Worm (Caenorhabditis elegans) whole organism, L4/young adult: Measurements from ENCODE around the gene Y48B6A.5.
"Not testable (repeated sequence)": the region's sequence is repeated elsewhere in the genome, so short reads cannot be mapped to it uniquely, and the experiment has no call there.

Source experiments
- W03F9.2 ChIP-seq: fragments of 150-350 bp; optimal IDR thresholded peaks from 2 replicates; lab custom pipeline; 2014; ENCODE audit warnings: missing biosample characterization, missing genetic modification characterization
- dao-5 ChIP-seq: sonication (generic microtip); optimal IDR thresholded peaks from 2 replicates; lab custom pipeline; 2016; ENCODE audit warnings: missing genotype, missing genetic modification characterization, moderate library complexity, missing compliant biosample characterization
- him-1 ChIP-seq: sonication (generic microtip); optimal IDR thresholded peaks from 2 replicates; lab custom pipeline; 2016; ENCODE audit warnings: missing genotype, missing genetic modification reagents, missing genetic modification characterization, missing compliant biosample characterization

Y48B6A.5 gene

DNA sequence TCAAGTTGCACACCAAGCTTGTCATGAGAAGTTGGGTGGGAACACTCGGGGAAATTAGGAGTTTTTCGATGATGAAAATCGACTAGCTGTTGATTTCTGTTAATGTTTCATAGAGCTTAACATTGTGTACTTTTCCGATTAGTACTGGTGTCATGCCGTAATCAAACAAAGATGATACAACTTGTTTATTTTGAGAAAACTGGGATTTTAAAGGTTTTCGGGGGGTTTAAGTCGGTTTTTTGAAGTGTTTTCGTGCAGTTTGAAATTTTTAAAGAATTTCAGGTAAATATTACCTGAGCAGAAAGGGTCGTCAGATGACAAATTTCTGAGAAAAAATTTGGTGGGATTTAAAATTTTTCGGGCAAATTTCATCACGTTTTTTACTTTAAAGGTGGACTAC, 3.4 kb downstream of the Y48B6A.5 start, which contains the start of gene eat-2:
eat-2 (minus strand) TSS at position 101 of the 400 bp plus-strand sequence.
- TF ChIP-seq W03F9.2 (tag; lab: Kevin White, UChicago): no peak
- TF ChIP-seq him-1 (tag; lab: Kevin White, UChicago): no peak
- TF ChIP-seq dao-5 (tag; lab: Kevin White, UChicago): no peak

DNA sequence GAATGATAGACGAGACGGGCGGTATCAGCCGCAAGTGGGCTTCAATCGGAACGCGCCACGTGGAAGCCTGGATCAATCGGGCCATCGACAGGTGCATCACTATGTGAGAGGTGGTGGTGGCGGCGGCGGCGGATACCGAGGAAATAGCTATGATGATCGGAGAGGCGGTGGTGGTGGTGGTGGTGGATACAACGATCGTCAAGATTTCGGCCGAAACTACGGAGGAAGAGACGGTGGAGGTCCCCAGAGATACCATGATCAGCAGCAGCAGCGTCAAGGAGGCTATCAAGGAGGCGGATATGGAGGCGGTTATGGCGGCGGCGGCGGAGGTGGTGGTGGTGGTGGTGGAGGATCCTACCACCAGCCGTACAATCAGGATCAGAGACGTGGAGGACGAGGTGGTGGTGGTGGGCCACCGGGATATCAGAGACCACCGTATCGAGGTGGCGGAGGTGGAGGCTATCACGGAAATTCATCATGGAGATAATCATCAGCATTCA, 9.5 kb downstream of the Y48B6A.5 start:
- no peak for TF ChIP-seq him-1 (tag; lab: Kevin White, UChicago)
- no peak for TF ChIP-seq dao-5 (tag; lab: Kevin White, UChicago)
- no peak for TF ChIP-seq W03F9.2 (tag; lab: Kevin White, UChicago)

DNA sequence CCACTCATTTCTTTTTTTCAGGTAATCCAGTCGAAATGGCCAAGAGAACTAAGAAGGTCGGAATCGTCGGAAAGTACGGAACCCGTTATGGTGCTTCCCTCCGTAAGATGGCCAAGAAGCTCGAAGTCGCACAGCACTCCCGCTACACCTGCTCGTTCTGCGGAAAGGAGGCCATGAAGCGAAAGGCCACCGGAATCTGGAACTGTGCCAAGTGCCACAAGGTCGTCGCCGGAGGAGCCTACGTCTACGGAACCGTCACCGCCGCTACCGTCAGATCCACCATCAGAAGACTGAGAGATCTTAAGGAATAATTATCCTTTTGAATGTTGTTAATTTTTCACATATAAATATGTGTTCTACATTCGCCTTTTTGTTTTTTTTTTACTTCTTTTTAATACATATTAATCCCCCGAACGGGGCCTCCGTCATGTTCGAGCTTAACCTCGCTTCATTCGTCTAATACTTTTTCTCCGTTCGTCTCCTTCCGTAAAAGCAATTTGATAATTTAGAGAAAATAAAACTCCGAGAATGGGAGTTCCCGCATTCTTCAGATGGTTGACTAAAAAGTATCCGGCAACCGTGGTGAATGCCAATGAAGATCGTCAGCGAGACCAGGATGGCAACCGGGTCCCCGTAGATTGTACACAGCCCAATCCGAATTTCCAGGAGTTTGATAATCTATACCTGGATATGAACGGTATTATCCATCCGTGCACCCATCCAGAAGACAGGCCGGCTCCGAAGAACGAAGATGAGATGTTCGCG, 19.6 kb downstream of the Y48B6A.5 start, which contains the start of the genes rpl-43 and xrn-2:
rpl-43 (plus strand) TSS at position 36 of the 765 bp plus-strand sequence.
xrn-2 (plus strand) TSS at position 510 of the 765 bp plus-strand sequence.
- TF ChIP-seq dao-5 (tag; lab: Kevin White, UChicago): peak; percentile 17
- no peak for TF ChIP-seq him-1 (tag; lab: Kevin White, UChicago)

DNA sequence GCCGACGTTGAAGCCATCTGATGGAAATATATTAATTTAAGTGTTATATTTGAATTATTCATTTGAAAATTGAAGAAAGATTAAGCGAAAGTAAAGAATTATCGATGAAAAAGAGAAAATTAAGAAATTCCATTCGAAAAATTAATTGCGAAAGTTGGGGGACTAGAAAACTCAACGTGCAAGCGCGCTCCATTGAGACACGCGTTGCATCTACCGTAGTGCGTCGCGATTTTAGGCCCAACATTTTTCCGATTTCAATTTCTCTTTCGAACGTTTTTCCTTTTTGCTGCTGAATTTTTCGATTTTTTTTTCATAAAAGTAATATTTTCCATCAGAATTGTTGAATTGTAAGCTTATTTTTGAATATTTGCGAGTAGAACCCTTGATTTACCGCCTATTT, 20.6 kb downstream of the Y48B6A.5 start, which contains the start of gene Y48B6A.1:
Y48B6A.1 (minus strand) TSS at position 17 of the 400 bp plus-strand sequence.
- TF ChIP-seq dao-5 (tag; lab: Kevin White, UChicago): no peak
- peak; percentile 75 for TF ChIP-seq him-1 (tag; lab: Kevin White, UChicago)
- TF ChIP-seq W03F9.2 (tag; lab: Kevin White, UChicago): peak; percentile 97

DNA sequence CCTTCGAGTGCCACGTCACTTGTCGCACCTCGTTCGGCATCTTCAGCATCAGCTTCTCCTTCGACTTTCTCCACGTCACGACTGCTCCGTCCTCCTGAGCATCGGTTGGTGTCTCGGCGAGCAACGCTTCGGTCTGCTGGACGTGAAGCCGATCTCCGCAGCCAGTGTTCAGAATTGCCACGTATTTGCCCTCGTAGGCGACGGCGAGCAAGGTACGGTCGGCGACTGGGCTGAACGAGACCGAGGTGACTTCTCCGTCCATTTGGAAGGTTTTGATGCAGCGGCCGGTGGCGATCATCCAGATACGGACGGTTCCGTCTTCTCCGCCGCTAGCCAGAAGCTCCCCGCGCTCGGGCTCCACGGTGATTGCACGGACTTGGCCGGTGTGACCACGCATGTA, 22.7 kb downstream of the Y48B6A.5 start:
- TF ChIP-seq him-1 (tag; lab: Kevin White, UChicago) (no peak), dao-5 (tag; lab: Kevin White, UChicago) (no peak), W03F9.2 (tag; lab: Kevin White, UChicago) (no peak)

DNA sequence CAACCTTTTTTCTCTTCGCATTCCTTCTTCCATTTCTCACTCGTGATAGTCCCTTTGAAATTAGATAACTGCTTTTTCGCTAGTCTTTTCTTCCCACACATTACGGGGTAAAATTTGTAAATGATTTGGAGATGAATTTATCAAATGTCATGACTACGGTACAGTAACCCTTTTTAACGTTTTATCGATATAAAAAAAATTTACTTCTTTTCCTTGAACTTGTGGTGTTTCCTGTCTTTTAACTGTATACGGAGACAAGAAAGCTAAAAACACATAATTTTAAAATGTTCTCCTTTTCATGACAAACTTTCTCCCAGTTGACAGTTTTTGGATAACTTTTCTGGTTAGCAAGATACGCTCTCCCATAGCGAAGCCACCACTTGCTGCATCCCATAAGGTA, 25.0 kb downstream of the Y48B6A.5 start, which contains the start of gene W03H9.1:
W03H9.1 (minus strand) TSS at position 101 of the 400 bp plus-strand sequence.
- TF ChIP-seq W03F9.2 (tag; lab: Kevin White, UChicago): no peak
- no peak for TF ChIP-seq dao-5 (tag; lab: Kevin White, UChicago)
- no peak for TF ChIP-seq him-1 (tag; lab: Kevin White, UChicago)

DNA sequence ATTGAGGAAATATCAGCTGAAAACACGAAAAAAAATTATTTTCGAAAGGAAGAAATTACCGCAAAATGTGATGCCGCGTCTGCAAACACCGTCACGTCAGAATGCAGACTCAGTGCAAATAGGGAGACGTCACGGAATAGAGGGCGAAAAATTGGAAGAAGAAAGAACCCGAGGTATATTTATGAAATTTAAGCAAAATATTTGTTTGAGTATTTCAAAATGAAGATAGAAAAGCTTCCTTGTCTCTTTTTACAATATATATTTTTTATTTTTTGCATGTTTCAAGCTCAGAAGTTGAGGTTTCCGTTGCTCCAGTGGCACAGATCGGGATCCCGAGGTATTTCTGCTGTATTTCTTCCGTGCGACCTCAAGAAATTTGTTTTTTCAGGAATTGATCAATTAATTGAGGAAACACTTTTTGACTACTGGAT, 31.1 kb downstream of the Y48B6A.5 start, which contains the start of gene W03H9.2:
W03H9.2 (minus strand) TSS at position 32 of the 431 bp plus-strand sequence.
- TF ChIP-seq W03F9.2 (tag; lab: Kevin White, UChicago) (peak; percentile 27), him-1 (tag; lab: Kevin White, UChicago) (no peak), dao-5 (tag; lab: Kevin White, UChicago) (no peak)

DNA sequence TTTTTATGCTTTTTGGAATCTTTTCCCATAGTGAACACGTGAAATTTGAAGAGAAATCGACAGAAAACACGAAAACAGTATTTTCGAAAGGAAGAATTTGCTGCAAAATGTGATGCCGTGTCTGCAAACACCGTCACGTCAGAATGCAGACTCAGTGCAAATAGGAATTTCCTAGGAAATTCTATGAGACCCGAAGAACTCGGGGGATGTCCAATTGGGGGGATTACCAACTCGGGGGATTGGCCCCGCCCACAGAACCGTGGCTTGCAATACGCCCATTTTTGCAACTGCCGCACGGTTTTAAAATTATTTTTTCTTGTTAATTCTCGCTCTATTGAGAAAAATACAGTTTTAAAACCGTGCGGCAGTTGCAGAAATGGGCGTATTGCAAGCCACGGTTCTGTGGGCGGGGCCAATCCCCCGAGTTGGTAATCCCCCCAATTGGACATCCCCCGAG, 32.9 kb downstream of the Y48B6A.5 start, which contains the start of gene cacn-1:
cacn-1 (minus strand) TSS at position 51 of the 457 bp plus-strand sequence.
- not testable (repeated sequence) for TF ChIP-seq W03F9.2, him-1, dao-5 (tag; lab: Kevin White, UChicago)

DNA sequence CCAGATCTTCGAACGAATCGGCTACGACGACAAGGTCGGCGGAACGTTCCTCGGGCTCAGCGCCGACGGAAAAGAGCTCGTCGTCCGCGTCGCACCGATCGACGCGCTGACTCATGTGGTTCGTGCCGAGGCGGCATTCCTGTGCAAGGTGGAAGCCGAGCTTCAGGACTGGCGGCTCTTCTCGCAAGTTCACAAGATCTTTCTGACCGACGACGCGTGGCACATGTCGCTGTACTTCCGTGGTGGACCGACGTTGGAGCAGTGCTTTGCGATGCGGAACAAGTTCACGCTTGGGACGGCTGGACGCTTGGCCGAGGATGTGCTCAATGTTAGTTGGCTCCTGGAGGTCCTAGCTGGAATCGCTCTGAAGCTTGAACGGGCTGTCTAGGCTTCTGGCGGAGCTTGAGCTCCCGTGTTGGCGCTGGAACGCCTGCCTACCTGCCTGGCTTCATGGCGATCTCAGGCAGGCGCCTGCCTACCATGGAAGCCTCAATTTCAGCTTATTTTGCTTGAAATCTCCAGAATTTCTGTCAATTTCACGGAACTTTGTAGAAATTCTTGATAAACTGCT, 36.1 kb downstream of the Y48B6A.5 start:
- no peak for TF ChIP-seq dao-5 (tag; lab: Kevin White, UChicago)
- no peak for TF ChIP-seq W03F9.2 (tag; lab: Kevin White, UChicago)
- no peak for TF ChIP-seq him-1 (tag; lab: Kevin White, UChicago)

DNA sequence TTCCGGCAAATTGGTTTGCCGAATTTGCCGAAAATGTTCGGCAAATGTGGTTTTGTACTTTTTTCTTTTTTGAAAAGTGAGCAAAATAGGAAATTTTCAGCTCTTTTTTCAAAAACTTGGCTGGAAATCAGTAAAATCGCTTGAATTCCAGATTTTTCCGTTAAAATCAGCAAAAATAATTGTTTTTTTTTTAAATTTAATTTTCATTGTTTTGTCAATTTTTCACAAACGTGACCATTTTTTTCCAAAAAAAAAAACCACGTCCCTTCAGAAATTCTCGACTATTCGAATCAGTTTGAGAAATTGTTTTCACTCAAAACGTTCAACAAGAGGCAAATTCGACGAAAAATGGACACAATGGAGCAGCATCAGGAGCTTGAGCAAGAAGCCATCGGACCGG, 37.5 kb downstream of the Y48B6A.5 start, which contains the start of gene K09E4.1:
K09E4.1 (plus strand) TSS at position 301 of the 400 bp plus-strand sequence.
- TF ChIP-seq W03F9.2 (tag; lab: Kevin White, UChicago) (no peak), him-1 (tag; lab: Kevin White, UChicago) (no peak), dao-5 (tag; lab: Kevin White, UChicago) (no peak)

DNA sequence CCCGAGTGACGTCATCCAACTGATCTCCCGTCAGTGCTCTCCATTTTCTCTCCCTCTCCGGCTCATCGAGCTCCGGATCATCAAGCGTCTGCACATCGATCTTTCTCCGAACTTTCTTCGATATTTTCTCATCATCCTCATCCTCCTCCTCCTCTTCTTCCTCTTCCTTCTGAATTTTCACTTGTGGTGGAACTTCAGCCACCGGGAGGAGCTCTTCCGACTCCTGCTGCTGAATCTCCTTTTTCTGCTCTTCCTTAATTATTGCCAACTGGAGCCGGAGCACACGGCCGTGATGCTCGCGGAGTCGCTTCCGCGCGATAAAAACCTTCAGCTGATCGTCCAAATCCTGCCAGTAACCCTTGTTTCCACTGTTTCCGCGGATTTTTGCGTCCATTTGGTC, 38.7 kb downstream of the Y48B6A.5 start:
- TF ChIP-seq W03F9.2 (tag; lab: Kevin White, UChicago) (no peak), him-1 (tag; lab: Kevin White, UChicago) (no peak), dao-5 (tag; lab: Kevin White, UChicago) (no peak)

DNA sequence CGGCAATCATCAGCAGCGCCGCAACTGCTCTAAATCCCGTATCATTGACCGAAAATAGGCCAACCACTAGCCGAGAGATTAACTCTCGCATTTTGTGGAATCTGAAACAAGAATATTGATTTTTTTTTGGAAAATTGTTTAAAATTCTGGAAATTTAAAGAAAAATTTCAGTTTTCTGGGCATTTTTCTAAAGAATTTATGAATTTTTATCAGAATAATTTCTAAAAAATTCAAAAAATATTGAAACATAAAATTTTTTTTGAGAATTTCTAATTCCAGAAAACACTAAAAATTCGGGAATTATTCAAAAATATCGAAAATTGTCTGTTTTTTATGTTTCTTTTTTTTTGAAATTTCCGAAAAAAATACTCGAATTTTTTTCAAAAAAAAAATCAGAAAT, 42.3 kb downstream of the Y48B6A.5 start, which contains the start of gene algn-3:
algn-3 (minus strand) TSS at position 101 of the 400 bp plus-strand sequence.
- TF ChIP-seq W03F9.2 (tag; lab: Kevin White, UChicago): no peak
- TF ChIP-seq him-1 (tag; lab: Kevin White, UChicago): no peak
- TF ChIP-seq dao-5 (tag; lab: Kevin White, UChicago): no peak
